Worm (Caenorhabditis elegans): ENCODE results near the gene pwp-1.

DNA sequence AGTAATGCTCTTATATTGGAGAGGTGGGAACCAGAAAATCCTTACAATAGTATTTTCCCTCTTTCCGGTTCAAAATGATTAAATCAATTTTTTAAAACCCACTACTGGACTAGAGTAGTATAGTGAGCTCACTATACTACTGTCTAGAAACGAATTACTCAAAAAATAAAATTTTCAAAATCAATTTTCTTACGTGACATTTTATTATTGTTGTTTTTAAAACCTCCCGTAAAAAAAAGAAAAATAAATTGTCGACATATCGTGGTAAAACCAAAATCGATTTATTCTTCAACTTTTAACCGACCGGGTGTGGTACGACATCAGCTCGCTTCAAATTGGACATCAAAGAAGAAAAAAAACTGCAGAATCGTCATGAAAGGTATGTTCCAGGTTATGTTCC, 46.9 kb downstream of the pwp-1 start, which contains the start of gene F58D2.2:
- no peak for TF ChIP-seq pes-1 (GFP tag; IDR thresholded peaks at IDR 0.05)
- TF ChIP-seq scrt-1 (GFP tag; IDR thresholded peaks at IDR 0.05): no peak
- TF ChIP-seq ama-1 (optimal IDR thresholded peaks at IDR 0.05): no peak
- no peak for TF ChIP-seq B0310.2 (tag; optimal IDR thresholded peaks at IDR 0.05)
- no peak for TF ChIP-seq tra-4 (tag; optimal IDR thresholded peaks at IDR 0.05)
- no peak for TF ChIP-seq ets-7 (tag; optimal IDR thresholded peaks at IDR 0.05)
- no peak for TF ChIP-seq F13C5.2 (tag; optimal IDR thresholded peaks at IDR 0.05)
- TF ChIP-seq tbx-37 (GFP tag; conservative IDR thresholded peaks at IDR 0.05): no peak
- TF ChIP-seq hmg-4 (GFP tag; optimal IDR thresholded peaks at IDR 0.05): no peak
- no peak for TF ChIP-seq aly-1 (tag; optimal IDR thresholded peaks at IDR 0.05)
- TF ChIP-seq hmbx-1 (tag; optimal IDR thresholded peaks at IDR 0.05): no peak
- TF ChIP-seq tbx-11 (GFP tag; IDR thresholded peaks at IDR 0.05): no peak
- TF ChIP-seq flt-1 (GFP tag; IDR thresholded peaks at IDR 0.05): no peak
